Fruit fly (Drosophila melanogaster) whole organism, larva: ENCODE results near the gene CG9287.

Experiments
- noc ChIP-seq: fragments of 200-800 bp; sonication (Bioruptor generic); optimal IDR thresholded peaks from 3 replicates; lab custom pipeline; 2019; ENCODE audit warnings: missing biosample characterization, mild to moderate bottlenecking, missing genetic modification characterization, moderate library complexity

CG9287 gene

dm6 chr2L:8699895-8700314 lies 20.3 kb upstream of the CG9287 start:
- TF ChIP-seq noc (tag; lab: Kevin White, UChicago): peak; percentile 89

- peak; percentile 71 for TF ChIP-seq noc (tag; lab: Kevin White, UChicago)
Measured at dm6 chr2L:8697915-8698627, 18.5 kb upstream of the CG9287 start.

dm6 chr2L:8694250-8694704 lies 14.7 kb upstream of the CG9287 start:
- TF ChIP-seq noc (tag; lab: Kevin White, UChicago): peak; percentile 61

- peak; percentile 76 for TF ChIP-seq noc (tag; lab: Kevin White, UChicago)
Measured at dm6 chr2L:8692426-8693180, 13.0 kb upstream of the CG9287 start.

- peak; percentile 91 for TF ChIP-seq noc (tag; lab: Kevin White, UChicago)
Measured at dm6 chr2L:8691292-8691975, 11.8 kb upstream of the CG9287 start.

- TF ChIP-seq noc (tag; lab: Kevin White, UChicago): no peak
Measured at dm6 chr2L:8690913-8691291, 11.3 kb upstream of the CG9287 start.

- no peak for TF ChIP-seq noc (tag; lab: Kevin White, UChicago)
Measured at dm6 chr2L:8690382-8690781, 10.8 kb upstream of the CG9287 start.

dm6 chr2L:8689853-8690252 lies 10.2 kb upstream of the CG9287 start:
- TF ChIP-seq noc (tag; lab: Kevin White, UChicago): no peak

- no peak for TF ChIP-seq noc (tag; lab: Kevin White, UChicago)
Measured at dm6 chr2L:8685668-8686306, 6.2 kb upstream of the CG9287 start, which contains the start of the genes PrBP and Trs23. TSS of gene PrBP (minus strand) at chr2L:8685955. TSS of gene Trs23 (plus strand) at chr2L:8686231.

- no peak for TF ChIP-seq noc (tag; lab: Kevin White, UChicago)
Measured at dm6 chr2L:8684276-8684675, 4.7 kb upstream of the CG9287 start, which contains the start of gene CG9289. TSS of gene CG9289 (minus strand) at chr2L:8684376.

dm6 chr2L:8683261-8684042 lies 3.8 kb upstream of the CG9287 start:
- TF ChIP-seq noc (tag; lab: Kevin White, UChicago): no peak

- no peak for TF ChIP-seq noc (tag; lab: Kevin White, UChicago)
Measured at dm6 chr2L:8678955-8679354, 657 bp downstream of the CG9287 start.

- TF ChIP-seq noc (tag; lab: Kevin White, UChicago): peak; percentile 47
Measured at dm6 chr2L:8672278-8672748, 7.3 kb downstream of the CG9287 start, which contains the start of gene Glt. TSS of gene Glt (plus strand) at chr2L:8672698.

- no peak for TF ChIP-seq noc (tag; lab: Kevin White, UChicago)
Measured at dm6 chr2L:8659549-8659948, 20.1 kb downstream of the CG9287 start.
